Fruit fly (Drosophila melanogaster): Measurements from ENCODE around the gene CG3168.

- TF ChIP-seq CG11617 (GFP tag; optimal IDR thresholded peaks at IDR 0.05) = no peak
- no peak for TF ChIP-seq bab1 (GFP tag; optimal IDR thresholded peaks at IDR 0.05)
- no peak for TF ChIP-seq CG7101 (tag; optimal IDR thresholded peaks at IDR 0.05)
- TF ChIP-seq cnc (optimal IDR thresholded peaks at IDR 0.05) = no peak
- TF ChIP-seq Hr96 (GFP tag; optimal IDR thresholded peaks at IDR 0.05) = no peak
- TF ChIP-seq CG12768 (GFP tag; optimal IDR thresholded peaks at IDR 0.05) = no peak
- TF ChIP-seq Clk (GFP tag; optimal IDR thresholded peaks at IDR 0.05) = no peak
- TF ChIP-seq CG14711 (tag; optimal IDR thresholded peaks at IDR 0.05) = no peak
Observed at dm6 chrX:6679502-6679810, 60.3 kb downstream of the CG3168 start.
